Fruit fly (Drosophila melanogaster): ENCODE results near the gene Mtp.

Gene Mtp

dm6 chr2L:20950421-20951108 is 27.9 kb upstream of the Mtp start:
- no peak for TF ChIP-seq ttk (optimal IDR thresholded peaks at IDR 0.05)
- TF ChIP-seq insv (optimal IDR thresholded peaks at IDR 0.05) = no peak
- TF ChIP-seq Myc (optimal IDR thresholded peaks at IDR 0.05) = no peak
- TF ChIP-seq Sin3A (optimal IDR thresholded peaks at IDR 0.05) = no peak
- TF ChIP-seq psq (optimal IDR thresholded peaks at IDR 0.05) = no peak
- no peak for TF ChIP-seq h (optimal IDR thresholded peaks at IDR 0.05)

dm6 chr2L:20948625-20949024 is 25.9 kb upstream of the Mtp start:
- no peak for TF ChIP-seq insv (optimal IDR thresholded peaks at IDR 0.05)
- TF ChIP-seq ttk (optimal IDR thresholded peaks at IDR 0.05) = no peak
- TF ChIP-seq psq (optimal IDR thresholded peaks at IDR 0.05) = no peak

- TF ChIP-seq ttk (optimal IDR thresholded peaks at IDR 0.05) (no peak), insv (optimal IDR thresholded peaks at IDR 0.05) (no peak), Sin3A (optimal IDR thresholded peaks at IDR 0.05) (no peak), psq (optimal IDR thresholded peaks at IDR 0.05) (no peak), h (optimal IDR thresholded peaks at IDR 0.05) (no peak), Myc (optimal IDR thresholded peaks at IDR 0.05) (no peak)
Observed at dm6 chr2L:20944886-20945558, 22.3 kb upstream of the Mtp start.

- TF ChIP-seq h (optimal IDR thresholded peaks at IDR 0.05) (no peak), psq (optimal IDR thresholded peaks at IDR 0.05) (no peak), ttk (optimal IDR thresholded peaks at IDR 0.05) (no peak)
Observed at dm6 chr2L:20944342-20944741, 21.7 kb upstream of the Mtp start.

- TF ChIP-seq Myc (optimal IDR thresholded peaks at IDR 0.05) (no peak), h (optimal IDR thresholded peaks at IDR 0.05) (no peak), psq (optimal IDR thresholded peaks at IDR 0.05) (no peak), Sin3A (optimal IDR thresholded peaks at IDR 0.05) (no peak), insv (optimal IDR thresholded peaks at IDR 0.05) (no peak), ttk (optimal IDR thresholded peaks at IDR 0.05) (no peak)
Observed at dm6 chr2L:20943148-20943547, 20.5 kb upstream of the Mtp start.

- no peak for TF ChIP-seq ttk (optimal IDR thresholded peaks at IDR 0.05)
- no peak for TF ChIP-seq h (optimal IDR thresholded peaks at IDR 0.05)
- TF ChIP-seq insv (optimal IDR thresholded peaks at IDR 0.05) = no peak
- no peak for TF ChIP-seq psq (optimal IDR thresholded peaks at IDR 0.05)
- TF ChIP-seq Sin3A (optimal IDR thresholded peaks at IDR 0.05) = no peak
- TF ChIP-seq Myc (optimal IDR thresholded peaks at IDR 0.05) = no peak
Observed at dm6 chr2L:20942206-20942863, 19.7 kb upstream of the Mtp start.

- no peak for TF ChIP-seq psq (optimal IDR thresholded peaks at IDR 0.05)
- TF ChIP-seq Myc (optimal IDR thresholded peaks at IDR 0.05) = no peak
- no peak for TF ChIP-seq insv (optimal IDR thresholded peaks at IDR 0.05)
- TF ChIP-seq Sin3A (optimal IDR thresholded peaks at IDR 0.05) = no peak
- no peak for TF ChIP-seq ttk (optimal IDR thresholded peaks at IDR 0.05)
- no peak for TF ChIP-seq h (optimal IDR thresholded peaks at IDR 0.05)
Observed at dm6 chr2L:20940738-20941137, 18.1 kb upstream of the Mtp start.

- no peak for TF ChIP-seq h (optimal IDR thresholded peaks at IDR 0.05)
- TF ChIP-seq ttk (optimal IDR thresholded peaks at IDR 0.05) = no peak
- no peak for TF ChIP-seq Sin3A (optimal IDR thresholded peaks at IDR 0.05)
- no peak for TF ChIP-seq insv (optimal IDR thresholded peaks at IDR 0.05)
Observed at dm6 chr2L:20939632-20940031, 17.0 kb upstream of the Mtp start.

- TF ChIP-seq Myc (optimal IDR thresholded peaks at IDR 0.05) = no peak
- no peak for TF ChIP-seq h (optimal IDR thresholded peaks at IDR 0.05)
- no peak for TF ChIP-seq insv (optimal IDR thresholded peaks at IDR 0.05)
- TF ChIP-seq ttk (optimal IDR thresholded peaks at IDR 0.05) = no peak
Observed at dm6 chr2L:20937395-20937794, 14.7 kb upstream of the Mtp start.

- TF ChIP-seq Myc (optimal IDR thresholded peaks at IDR 0.05) = no peak
Observed at dm6 chr2L:20936420-20936819, 13.7 kb upstream of the Mtp start.

- TF ChIP-seq psq (optimal IDR thresholded peaks at IDR 0.05) (no peak), Myc (optimal IDR thresholded peaks at IDR 0.05) (no peak), insv (optimal IDR thresholded peaks at IDR 0.05) (no peak)
Observed at dm6 chr2L:20936061-20936390, 13.3 kb upstream of the Mtp start.

dm6 chr2L:20935338-20936060 is 12.8 kb upstream of the Mtp start:
- no peak for TF ChIP-seq insv (optimal IDR thresholded peaks at IDR 0.05)

- TF ChIP-seq Sin3A (optimal IDR thresholded peaks at IDR 0.05) (no peak), ttk (optimal IDR thresholded peaks at IDR 0.05) (no peak), psq (optimal IDR thresholded peaks at IDR 0.05) (no peak), Myc (optimal IDR thresholded peaks at IDR 0.05) (no peak), h (optimal IDR thresholded peaks at IDR 0.05) (no peak), insv (optimal IDR thresholded peaks at IDR 0.05) (no peak)
Observed at dm6 chr2L:20934678-20935077, 12.0 kb upstream of the Mtp start.
